Worm (Caenorhabditis elegans) whole organism, L4/young adult: Measurements from ENCODE around the gene nspg-8.

Experiments
- W03F9.2 ChIP-seq: fragments of 150-350 bp; optimal IDR thresholded peaks from 2 replicates; lab custom pipeline; 2014; ENCODE audit warnings: missing biosample characterization, missing genetic modification characterization
- dao-5 ChIP-seq: sonication (generic microtip); optimal IDR thresholded peaks from 2 replicates; lab custom pipeline; 2016; ENCODE audit warnings: missing genotype, missing genetic modification characterization, moderate library complexity, missing compliant biosample characterization
- him-1 ChIP-seq: sonication (generic microtip); optimal IDR thresholded peaks from 2 replicates; lab custom pipeline; 2016; ENCODE audit warnings: missing genotype, missing genetic modification reagents, missing genetic modification characterization, missing compliant biosample characterization

nspg-8 gene

ce11 chrIII:1181756-1182155 is at the start of gene nspg-8:
Gene nspg-8 (plus strand): TSS chrIII:1182056.
- no peak for TF ChIP-seq W03F9.2 (tag; lab: Kevin White, UChicago)
- TF ChIP-seq him-1: no peak
- TF ChIP-seq dao-5: no peak

ce11 chrIII:1135925-1136324 is 45.9 kb upstream of the nspg-8 start, which contains the start of gene lgc-46:
Gene lgc-46 (minus strand): TSS chrIII:1136025.
- TF ChIP-seq him-1 (no peak), dao-5 (no peak), W03F9.2 (tag; lab: Kevin White, UChicago) (no peak)

DNA sequence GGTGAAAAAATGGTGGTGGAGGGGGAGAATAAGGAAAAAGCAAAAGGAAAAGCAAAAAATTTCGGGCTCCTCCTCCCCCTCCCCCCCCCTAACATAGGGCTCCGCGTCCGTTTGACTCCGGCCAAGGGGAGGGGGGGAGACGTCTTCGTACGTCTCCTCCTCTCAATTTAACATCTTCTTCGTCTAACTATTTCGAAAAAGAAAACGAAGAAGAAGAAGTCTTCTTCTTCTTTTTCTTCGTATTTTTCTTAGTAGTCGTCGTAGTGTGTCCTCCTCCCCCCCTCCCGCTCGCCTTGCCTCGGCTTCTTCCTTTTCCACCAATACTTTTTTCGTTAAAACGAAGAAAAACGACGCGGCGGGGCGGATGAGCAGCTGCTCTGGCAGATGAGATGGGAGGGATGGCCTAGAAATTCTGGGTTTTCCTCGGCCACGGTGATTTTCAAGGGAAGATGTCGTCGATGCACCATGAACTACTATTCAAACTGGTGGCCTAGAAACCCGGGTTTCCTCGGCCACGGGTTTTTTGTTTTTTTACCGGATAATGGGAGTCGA is 45.0 kb upstream of the nspg-8 start:
- TF ChIP-seq him-1 (no peak), W03F9.2 (tag; lab: Kevin White, UChicago) (no peak), dao-5 (no peak)

DNA sequence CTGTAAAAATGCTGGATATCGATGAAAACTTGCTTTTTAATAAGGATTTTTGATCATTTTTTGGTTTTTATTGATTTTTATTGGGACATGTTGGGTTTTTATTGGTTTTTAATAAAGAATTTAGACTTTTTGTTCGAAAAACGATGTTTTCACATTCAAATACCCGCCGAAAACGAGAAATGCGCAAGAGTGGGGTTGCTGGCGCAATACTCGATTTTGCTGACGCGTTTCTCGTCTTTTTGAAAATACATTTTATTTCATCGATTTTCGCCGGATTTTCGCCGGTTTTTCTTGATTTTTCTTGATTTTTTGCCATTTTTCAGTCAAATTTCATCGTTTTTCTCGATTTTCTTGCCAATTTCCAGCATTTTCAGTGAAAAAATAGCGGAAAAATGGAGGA is 39.1 kb upstream of the nspg-8 start, which contains the start of gene smr-1:
smr-1 (plus strand) TSS at position 375 of the 400 bp plus-strand sequence.
- TF ChIP-seq him-1: peak; percentile 77
- TF ChIP-seq dao-5: no peak
- TF ChIP-seq W03F9.2 (tag; lab: Kevin White, UChicago): peak; percentile 91

DNA sequence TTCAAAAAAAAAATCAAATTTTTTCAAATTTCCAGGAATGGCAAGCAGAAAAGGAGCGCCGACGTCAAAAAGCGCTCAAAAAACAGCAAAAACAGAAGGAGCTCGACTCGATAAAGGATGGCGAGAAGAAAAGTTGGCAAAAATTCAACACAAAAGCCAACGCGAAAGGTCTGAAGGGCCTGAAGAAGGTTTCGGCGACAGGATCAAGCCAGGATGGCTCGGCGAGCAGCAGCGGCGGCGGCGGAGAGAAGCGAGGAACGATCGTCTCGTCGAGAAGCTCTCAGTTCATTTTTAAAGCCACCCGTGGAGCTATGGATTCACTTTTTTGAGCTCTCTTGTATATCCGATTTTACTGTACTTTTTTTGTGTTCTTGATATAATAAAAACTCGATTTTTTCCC is 37.0 kb upstream of the nspg-8 start:
- TF ChIP-seq W03F9.2 (tag; lab: Kevin White, UChicago) (no peak), dao-5 (no peak), him-1 (no peak)

- TF ChIP-seq dao-5 (no peak), W03F9.2 (tag; lab: Kevin White, UChicago) (no peak), him-1 (no peak)
Measured at ce11 chrIII:1147863-1148262, 34.0 kb upstream of the nspg-8 start.

DNA sequence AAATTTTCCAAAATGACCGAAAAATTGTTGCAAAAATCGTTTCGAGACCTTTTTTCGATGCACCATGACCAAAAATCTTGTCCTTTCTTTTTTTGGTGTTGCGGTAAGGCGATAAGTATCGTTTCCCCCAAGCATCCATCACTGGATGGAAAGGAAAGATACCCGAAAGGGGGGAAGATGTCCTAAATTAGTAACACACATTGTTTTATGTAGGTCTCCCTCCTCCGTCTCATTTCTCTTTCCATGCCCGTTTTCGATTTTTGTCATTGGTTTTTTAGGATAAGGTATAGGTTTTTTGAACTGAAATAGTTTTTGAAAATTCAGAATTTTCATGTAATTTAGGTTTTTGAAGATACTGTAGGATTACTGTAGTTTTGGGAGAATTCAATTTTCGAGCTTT is 32.4 kb upstream of the nspg-8 start:
- TF ChIP-seq dao-5: no peak
- no peak for TF ChIP-seq him-1
- TF ChIP-seq W03F9.2 (tag; lab: Kevin White, UChicago): no peak

DNA sequence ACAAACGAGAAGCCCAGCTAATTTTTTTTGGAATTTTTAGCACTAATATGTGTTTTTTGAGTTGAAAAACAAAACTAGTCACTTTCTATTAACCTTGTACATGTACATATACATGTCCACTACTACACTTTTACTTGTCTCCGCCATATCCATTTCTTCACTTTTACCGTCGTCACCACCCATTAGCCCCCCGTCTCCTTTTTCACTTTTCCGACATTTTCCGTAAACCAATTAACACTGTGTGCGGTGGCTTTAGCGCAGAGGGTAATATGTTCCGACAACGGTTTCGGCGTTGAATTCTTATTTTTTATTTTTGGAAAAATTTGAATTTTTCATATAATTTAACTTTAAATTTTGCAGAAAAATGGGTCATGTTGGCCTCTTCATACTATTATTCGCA is 30.2 kb upstream of the nspg-8 start, which contains the start of gene cdh-12:
cdh-12 (plus strand) TSS at position 365 of the 400 bp plus-strand sequence.
- TF ChIP-seq W03F9.2 (tag; lab: Kevin White, UChicago): no peak
- no peak for TF ChIP-seq dao-5
- TF ChIP-seq him-1: no peak

ce11 chrIII:1161946-1162345 is 19.9 kb upstream of the nspg-8 start:
- no peak for TF ChIP-seq dao-5
- TF ChIP-seq W03F9.2 (tag; lab: Kevin White, UChicago): no peak
- TF ChIP-seq him-1: no peak

- no peak for TF ChIP-seq dao-5
- TF ChIP-seq W03F9.2 (tag; lab: Kevin White, UChicago): no peak
- no peak for TF ChIP-seq him-1
Measured at ce11 chrIII:1163203-1163602, 18.7 kb upstream of the nspg-8 start.

- TF ChIP-seq W03F9.2 (tag; lab: Kevin White, UChicago) (no peak), dao-5 (no peak), him-1 (no peak)
Measured at ce11 chrIII:1164668-1165067, 17.2 kb upstream of the nspg-8 start.

DNA sequence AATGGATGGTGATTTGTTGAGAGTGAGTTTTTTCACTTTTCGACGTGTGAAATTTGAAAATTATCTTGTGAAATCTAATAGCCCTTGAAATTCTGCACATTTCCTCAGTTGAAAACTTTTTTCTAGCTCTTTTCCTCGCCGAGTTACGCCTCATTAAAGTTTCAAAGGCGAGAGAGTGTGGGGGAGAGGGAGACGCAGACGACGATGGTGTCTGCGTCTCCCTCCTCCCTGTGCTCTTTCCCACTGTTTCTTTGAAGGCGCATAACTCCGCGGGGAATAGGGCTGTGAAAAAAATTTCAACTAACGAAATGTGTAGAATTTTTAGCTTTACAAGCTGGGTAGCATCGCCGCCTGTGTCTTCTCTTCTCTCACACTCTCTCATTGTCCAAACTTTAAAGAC is 15.5 kb upstream of the nspg-8 start:
- no peak for TF ChIP-seq dao-5
- TF ChIP-seq W03F9.2 (tag; lab: Kevin White, UChicago): no peak
- no peak for TF ChIP-seq him-1

- TF ChIP-seq W03F9.2 (tag; lab: Kevin White, UChicago) (no peak), dao-5 (no peak), him-1 (no peak)
Measured at ce11 chrIII:1169622-1170021, 12.2 kb upstream of the nspg-8 start.

- TF ChIP-seq him-1: no peak
- no peak for TF ChIP-seq W03F9.2 (tag; lab: Kevin White, UChicago)
- no peak for TF ChIP-seq dao-5
Measured at ce11 chrIII:1173331-1173730, 8.5 kb upstream of the nspg-8 start.

DNA sequence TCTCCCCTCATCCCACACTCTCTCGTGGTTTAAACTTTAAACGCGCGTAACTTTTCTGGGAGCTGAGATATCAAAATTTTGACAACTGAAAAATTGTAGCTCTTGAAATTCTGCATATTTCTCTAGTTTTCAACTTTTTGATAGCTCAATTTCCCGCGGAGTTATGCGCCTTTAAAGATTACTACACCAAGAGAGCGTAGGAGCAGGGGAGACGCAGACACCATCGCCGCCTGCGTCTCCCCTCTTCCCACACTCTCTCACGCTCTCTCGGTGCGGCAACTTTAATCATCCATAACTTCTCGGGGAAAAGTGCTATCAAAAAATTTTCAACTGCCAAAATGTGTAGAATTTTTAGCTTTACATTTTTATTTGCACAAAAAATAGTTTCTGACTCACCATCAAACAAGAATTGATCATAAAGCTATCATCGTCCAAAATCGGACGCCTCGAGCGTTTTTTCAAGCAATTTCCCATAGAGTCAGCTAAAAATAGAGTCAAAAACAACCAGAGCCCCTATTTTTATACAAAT is 5.7 kb upstream of the nspg-8 start, which contains the start of gene eak-3:
eak-3 (minus strand) TSS at position 479 of the 529 bp plus-strand sequence.
- TF ChIP-seq dao-5: no peak
- no peak for TF ChIP-seq him-1
- TF ChIP-seq W03F9.2 (tag; lab: Kevin White, UChicago): no peak

DNA sequence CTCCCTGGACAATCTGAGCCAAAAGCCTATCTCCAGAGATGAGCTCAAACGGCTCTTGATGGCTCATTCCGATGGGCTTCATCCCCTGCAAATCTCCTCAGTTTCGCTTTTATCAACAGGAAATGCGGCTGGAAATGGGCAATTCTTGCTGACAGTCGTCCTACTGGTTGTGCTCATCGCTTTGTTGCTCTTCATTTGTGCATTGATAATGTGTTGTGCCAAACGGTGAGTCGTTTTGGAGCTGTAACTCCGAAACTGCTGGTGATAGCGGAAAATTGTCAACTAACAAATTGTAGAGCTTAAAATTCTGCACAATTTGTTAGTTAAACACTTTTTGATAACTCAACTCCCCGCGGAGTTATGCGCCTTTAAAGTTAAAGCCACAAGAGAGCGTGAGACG is 2.9 kb upstream of the nspg-8 start:
- TF ChIP-seq W03F9.2 (tag; lab: Kevin White, UChicago) (no peak), dao-5 (no peak), him-1 (no peak)
